Worm (Caenorhabditis elegans): Measurements from ENCODE around the gene Y73B6BL.270.

The Y73B6BL.270 gene

ce11 chrIV:6321667-6322066 is 43.5 kb upstream of the Y73B6BL.270 start, which contains the start of gene Y73B6BL.29 (continued):
- TF ChIP-seq ama-1 (optimal IDR thresholded peaks at IDR 0.05) (no peak), ceh-82 (tag; optimal IDR thresholded peaks at IDR 0.05) (no peak), unc-130 (GFP tag; optimal IDR thresholded peaks at IDR 0.05) (peak; percentile 95), pqm-1 (tag; optimal IDR thresholded peaks at IDR 0.05) (no peak), nhr-48 (tag; optimal IDR thresholded peaks at IDR 0.05) (peak; percentile 42), F44E2.7 (GFP tag; IDR thresholded peaks at IDR 0.05) (no peak), hlh-30 (tag; optimal IDR thresholded peaks at IDR 0.05; ENCODE audit: insufficient read depth) (peak; percentile 68), F37D6.2 (tag; optimal IDR thresholded peaks at IDR 0.05) (peak; percentile 76), ztf-11 (tag; optimal IDR thresholded peaks at IDR 0.05) (no peak), set-16 (GFP tag; IDR thresholded peaks at IDR 0.05) (no peak), daf-12 (tag; optimal IDR thresholded peaks at IDR 0.05) (no peak), daf-19 (GFP tag; conservative IDR thresholded peaks at IDR 0.05) (no peak), dmd-6 (GFP tag; IDR thresholded peaks at IDR 0.05) (peak; percentile 78), pha-4 (GFP tag; IDR thresholded peaks at IDR 0.05) (peak; percentile 78; the same call in 1 of the 2 replicates), pha-4 (tag; optimal IDR thresholded peaks at IDR 0.05) (peak; percentile 14), F10B5.3 (tag; optimal IDR thresholded peaks at IDR 0.05) (peak; percentile 54), ZK337.2 (GFP tag; IDR thresholded peaks at IDR 0.05) (peak; percentile 91), duxl-1 (tag; optimal IDR thresholded peaks at IDR 0.05; ENCODE audit: poor library complexity) (peak; percentile 94), dpl-1 (GFP tag; optimal IDR thresholded peaks at IDR 0.05) (peak; percentile 99), madf-9 (GFP tag; conservative IDR thresholded peaks at IDR 0.05) (peak; percentile 86), ces-1 (GFP tag; optimal IDR thresholded peaks at IDR 0.05) (peak; percentile 15)

- TF ChIP-seq dpl-1 (GFP tag; optimal IDR thresholded peaks at IDR 0.05) (peak; percentile 93), ces-1 (GFP tag; optimal IDR thresholded peaks at IDR 0.05) (peak; percentile 52), duxl-1 (tag; optimal IDR thresholded peaks at IDR 0.05; ENCODE audit: poor library complexity) (peak; percentile 82), ZK546.5 (tag; optimal IDR thresholded peaks at IDR 0.05) (peak; percentile 100), unc-130 (GFP tag; optimal IDR thresholded peaks at IDR 0.05) (peak; percentile 86), T20F7.1 (GFP tag; optimal IDR thresholded peaks at IDR 0.05) (peak; percentile 86), dve-1 (tag; optimal IDR thresholded peaks at IDR 0.05; ENCODE audit: insufficient read depth) (peak; percentile 99), nhr-25 (tag; optimal IDR thresholded peaks at IDR 0.05; ENCODE audit: borderline replicate concordance, insufficient read depth) (peak; percentile 84), tag-97 (GFP tag; IDR thresholded peaks at IDR 0.05) (no peak), egl-27 (tag; optimal IDR thresholded peaks at IDR 0.05) (no peak), nhr-111 (GFP tag; optimal IDR thresholded peaks at IDR 0.05) (peak; percentile 64), zag-1 (tag; optimal IDR thresholded peaks at IDR 0.05) (peak; percentile 0), mes-2 (tag; optimal IDR thresholded peaks at IDR 0.05; ENCODE audit: poor library complexity, severe bottlenecking) (peak; percentile 97), ctbp-1 (GFP tag; IDR thresholded peaks at IDR 0.05) (peak; percentile 87), mep-1 (tag; optimal IDR thresholded peaks at IDR 0.05) (peak; percentile 96), dmd-8 (GFP tag; IDR thresholded peaks at IDR 0.05) (peak; percentile 53; the same call in 1 of the 2 replicates), ztf-11 (tag; optimal IDR thresholded peaks at IDR 0.05) (peak; percentile 7), F10B5.3 (tag; optimal IDR thresholded peaks at IDR 0.05) (peak; percentile 88), Y5F2A.4 (GFP tag; optimal IDR thresholded peaks at IDR 0.05) (peak; percentile 72), mdl-1 (tag; optimal IDR thresholded peaks at IDR 0.05) (peak; percentile 53 to 61), Y105C5A.15 (GFP tag; IDR thresholded peaks at IDR 0.05) (0 out of 2 replicates have a peak, but pooled peaks have one; percentile 64), dmd-6 (GFP tag; IDR thresholded peaks at IDR 0.05) (peak; percentile 96), hlh-30 (tag; optimal IDR thresholded peaks at IDR 0.05; ENCODE audit: insufficient read depth) (peak; percentile 92), aly-2 (tag; optimal IDR thresholded peaks at IDR 0.05) (no peak), ceh-82 (tag; optimal IDR thresholded peaks at IDR 0.05) (peak; percentile 24), mxl-3 (GFP tag; optimal IDR thresholded peaks at IDR 0.05) (peak; percentile 86), nhr-48 (tag; optimal IDR thresholded peaks at IDR 0.05) (peak; percentile 87), zfp-3 (GFP tag; conservative IDR thresholded peaks at IDR 0.05) (peak; percentile 90), nhr-237 (tag; optimal IDR thresholded peaks at IDR 0.05) (no peak), dmd-9 (GFP tag; IDR thresholded peaks at IDR 0.05) (peak; percentile 95), pha-4 (GFP tag; IDR thresholded peaks at IDR 0.05) (peak; percentile 92), pha-4 (tag; optimal IDR thresholded peaks at IDR 0.05) (no peak), sdz-12 (GFP tag; optimal IDR thresholded peaks at IDR 0.05) (peak; percentile 70), nhr-6 (tag; optimal IDR thresholded peaks at IDR 0.05) (peak; percentile 93), nhr-28 (tag; optimal IDR thresholded peaks at IDR 0.05) (peak; percentile 76), lim-7 (GFP tag; IDR thresholded peaks at IDR 0.05) (peak; percentile 74), nhr-77 (tag; optimal IDR thresholded peaks at IDR 0.05) (peak; percentile 81), snpc-1.2 (GFP tag; IDR thresholded peaks at IDR 0.05) (peak; percentile 96)
Measured at ce11 chrIV:6323654-6324224, 41.4 kb upstream of the Y73B6BL.270 start, which contains the start of gene sqd-1. Gene sqd-1 (plus strand): TSS chrIV:6324174.
